Fruit fly (Drosophila melanogaster) ovary, adult (tissue): ENCODE measurements around the gene RpL6.

Experiments
- CG17801 ChIP-seq: fragments of 200-800 bp; optimal IDR thresholded peaks from 2 replicates; lab custom pipeline; 2019; ENCODE audit warnings: missing biosample characterization, mild to moderate bottlenecking, missing genetic modification characterization, moderate library complexity; ENCODE audit not compliant: partially characterized antibody

The RpL6 gene

DNA sequence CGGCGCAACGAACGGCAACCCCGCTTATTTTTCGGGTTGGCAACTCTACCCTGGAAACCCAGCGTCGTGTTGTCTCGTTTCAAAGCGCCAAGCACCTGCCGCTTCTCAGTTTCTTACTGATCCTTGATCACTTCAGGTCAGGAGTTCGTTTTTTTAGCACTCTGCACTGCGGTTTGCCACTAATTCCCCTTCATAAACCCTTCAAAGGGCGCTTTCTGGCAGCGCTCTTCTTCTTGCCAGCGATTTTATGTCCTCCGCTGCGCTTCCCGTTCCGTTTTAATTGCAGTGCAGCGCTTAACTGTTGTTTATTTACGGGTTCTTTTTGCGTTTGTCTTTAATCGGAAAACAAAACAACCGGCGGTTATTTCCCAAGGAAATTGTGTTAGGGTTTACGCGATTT, 16.0 kb downstream of the RpL6 start:
- no peak for TF ChIP-seq CG17801 (GFP tag; lab: Kevin White, UChicago)

DNA sequence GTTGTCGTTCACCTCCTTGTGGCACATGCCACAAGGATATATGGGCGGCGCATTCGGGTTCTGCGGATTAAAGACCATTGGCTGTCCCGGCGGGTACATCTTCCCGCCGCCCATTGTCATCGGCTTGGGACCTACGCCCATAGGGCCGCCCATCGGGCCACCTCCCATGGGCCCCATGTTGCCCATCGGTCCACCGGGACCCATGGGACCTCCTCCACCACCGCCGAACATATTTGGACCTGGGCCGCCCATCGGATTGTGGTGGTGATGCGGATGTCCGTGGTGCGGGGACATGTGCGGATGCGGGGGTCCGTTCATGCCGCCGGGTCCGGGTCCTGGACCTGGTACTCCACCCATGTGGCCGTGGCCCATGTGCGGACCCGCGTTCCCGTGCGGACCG, 18.7 kb downstream of the RpL6 start:
- TF ChIP-seq CG17801 (GFP tag; lab: Kevin White, UChicago): no peak

DNA sequence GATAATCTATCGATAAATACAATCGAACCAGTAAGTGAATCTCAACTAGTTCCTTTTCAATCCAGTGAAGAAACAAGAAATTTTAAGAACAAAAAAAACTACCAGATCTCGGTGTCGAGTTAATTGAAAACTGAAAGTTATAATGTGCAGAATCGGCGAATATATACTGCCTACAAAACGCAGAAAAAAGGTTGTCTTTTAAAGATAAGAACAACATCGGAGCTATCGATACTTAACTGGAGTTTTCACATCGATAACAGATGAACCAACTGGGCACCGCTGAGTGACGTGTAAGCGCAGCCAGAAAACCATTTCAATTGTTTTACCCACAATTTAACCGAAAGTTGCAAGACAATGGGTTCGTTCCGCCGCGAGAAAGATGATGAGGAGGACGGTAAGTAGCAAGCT, 24.1 kb downstream of the RpL6 start, which contains the start of gene gammaCOP:
Gene gammaCOP, plus strand, starts transcription at position 259 of the 408 bp plus-strand sequence.
- peak; percentile 33 for TF ChIP-seq CG17801 (GFP tag; lab: Kevin White, UChicago)

DNA sequence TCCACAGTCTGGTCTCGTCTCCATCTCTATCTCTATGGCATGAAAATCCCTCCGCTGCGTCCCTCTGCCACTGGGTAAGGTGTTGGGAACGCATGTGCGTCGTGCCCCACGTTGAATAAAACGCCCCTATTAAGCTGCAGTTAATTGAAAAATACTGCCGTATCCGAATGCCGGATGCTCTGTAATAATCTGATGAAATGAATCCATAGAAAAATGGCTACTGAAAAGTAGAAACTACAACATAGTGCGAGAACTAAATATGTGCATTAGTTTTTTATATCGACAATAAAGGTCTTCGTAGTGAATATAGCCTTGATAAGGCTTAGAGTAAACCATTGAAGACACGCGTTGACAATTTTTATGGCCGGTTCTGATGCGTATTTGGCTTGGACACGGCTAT, 29.3 kb downstream of the RpL6 start:
- no peak for TF ChIP-seq CG17801 (GFP tag; lab: Kevin White, UChicago)

DNA sequence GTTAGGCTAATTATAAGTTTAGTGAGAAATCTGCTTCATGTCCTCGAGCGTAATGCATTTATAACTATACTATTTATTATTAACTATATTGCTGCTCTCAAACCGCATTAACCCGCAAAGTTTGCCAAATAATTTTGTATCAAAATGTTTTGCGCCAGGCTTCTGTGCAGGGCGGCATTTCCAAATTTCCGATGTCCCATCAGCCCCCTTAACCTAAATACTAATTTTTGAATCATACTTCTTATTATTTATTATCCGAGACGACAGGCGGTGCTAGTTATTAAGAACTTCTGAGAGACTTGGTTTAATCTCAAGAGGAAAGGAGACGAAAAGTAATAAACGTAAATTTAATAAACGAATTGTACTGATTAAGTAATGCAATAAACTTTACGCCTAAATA, 30.3 kb downstream of the RpL6 start:
- no peak for TF ChIP-seq CG17801 (GFP tag; lab: Kevin White, UChicago)

DNA sequence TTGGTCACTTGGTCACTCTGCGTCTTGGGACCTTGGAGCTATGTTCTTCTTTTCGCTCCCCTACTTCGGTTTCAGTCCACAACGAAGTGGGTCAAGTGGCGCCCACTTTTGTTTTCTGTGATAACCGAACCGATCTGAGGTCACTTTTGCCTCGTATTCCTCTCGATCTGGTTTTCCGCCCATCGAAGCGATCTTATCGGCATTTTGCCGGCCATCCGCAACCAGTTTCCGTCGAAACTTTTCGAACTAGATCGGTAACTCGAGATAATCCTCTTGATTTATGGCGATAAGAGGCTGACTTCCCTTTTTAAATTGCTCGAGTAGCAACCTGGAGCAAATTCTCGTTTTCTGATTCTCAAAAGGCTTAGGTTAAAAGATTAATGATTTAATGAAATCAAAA, 31.4 kb downstream of the RpL6 start:
- TF ChIP-seq CG17801 (GFP tag; lab: Kevin White, UChicago): no peak

DNA sequence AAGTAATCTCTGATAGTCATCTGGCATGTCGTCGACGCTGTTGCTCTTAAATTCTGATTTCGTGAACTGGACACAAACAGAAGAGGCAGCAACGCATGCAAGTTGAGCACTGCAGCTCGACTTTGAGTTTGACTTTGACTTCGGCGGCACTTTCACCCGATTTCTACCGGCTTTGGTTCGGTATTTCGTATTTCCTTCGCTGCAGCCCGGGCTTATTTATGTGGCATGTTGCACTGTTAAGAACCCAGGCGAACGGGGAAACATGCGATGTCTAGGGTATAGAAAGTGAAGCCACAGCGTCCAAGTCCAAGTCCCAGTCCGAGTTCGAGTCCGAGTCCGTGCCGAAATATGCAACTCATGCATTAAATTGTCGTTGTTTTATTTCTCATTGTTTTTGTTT, 31.8 kb downstream of the RpL6 start:
- TF ChIP-seq CG17801 (GFP tag; lab: Kevin White, UChicago): no peak

DNA sequence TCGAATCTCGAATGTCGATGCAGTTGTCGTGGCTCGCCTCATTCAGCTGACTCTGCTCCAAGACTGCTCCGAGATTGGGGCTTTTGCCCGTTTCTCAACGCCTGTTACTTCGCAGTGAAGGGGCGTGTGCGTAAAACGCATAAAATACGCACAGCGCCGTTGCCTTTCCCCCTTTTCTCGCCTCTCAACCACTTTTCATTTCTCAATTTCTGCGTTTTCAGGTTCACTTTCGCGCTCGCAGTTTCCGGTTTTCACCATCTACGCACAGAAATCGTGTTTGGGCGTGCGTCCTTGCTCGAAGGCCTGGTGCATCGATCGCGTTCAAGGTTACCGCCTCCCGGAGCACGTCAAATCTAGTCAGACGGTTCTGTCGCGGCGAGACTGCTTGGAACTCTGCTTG, 36.2 kb downstream of the RpL6 start:
- no peak for TF ChIP-seq CG17801 (GFP tag; lab: Kevin White, UChicago)

DNA sequence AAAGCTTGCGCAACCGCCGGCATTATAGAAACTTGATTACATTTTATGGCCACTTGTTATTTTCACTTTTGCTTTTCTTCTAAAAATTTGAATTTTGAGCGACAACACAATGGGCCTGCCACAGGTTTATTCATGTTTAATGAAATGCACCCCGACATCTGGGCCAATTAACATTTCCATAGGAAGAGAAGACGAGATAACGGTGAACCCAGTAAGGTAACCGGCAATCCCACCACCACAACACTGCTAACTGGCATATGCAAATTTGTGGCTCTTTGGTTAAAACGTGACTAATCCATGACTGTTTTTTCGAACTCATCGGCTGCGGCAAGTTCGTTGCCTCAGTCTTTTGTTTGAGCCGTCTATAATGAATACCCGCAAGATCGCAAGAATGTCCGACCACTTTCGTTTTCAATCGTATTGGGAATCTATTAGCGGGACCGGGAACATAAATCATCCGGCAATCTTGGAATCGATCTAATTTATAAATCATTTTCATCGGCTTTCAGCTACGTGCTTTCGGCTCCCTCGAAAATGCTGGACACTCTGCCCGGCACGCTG, 37.2 kb downstream of the RpL6 start:
- TF ChIP-seq CG17801 (GFP tag; lab: Kevin White, UChicago): no peak

DNA sequence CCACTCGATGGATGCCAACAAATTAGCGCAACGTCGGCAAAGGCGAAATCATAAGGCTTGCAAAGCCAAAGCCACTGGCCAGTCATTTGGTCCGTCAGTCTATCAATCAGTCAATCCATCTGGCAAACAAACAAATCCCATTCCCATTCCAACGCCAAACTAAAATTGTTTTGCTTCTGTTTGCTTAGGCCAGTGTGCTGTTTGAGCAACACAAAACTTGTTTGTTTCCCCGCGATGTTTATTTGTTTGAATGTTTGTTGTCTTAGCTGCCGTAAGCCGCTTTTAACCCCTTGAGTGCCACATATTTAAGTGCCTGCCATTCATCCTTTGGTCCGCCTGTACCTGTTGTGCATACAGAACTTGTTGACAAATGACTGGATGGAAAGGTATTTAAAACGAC, 45.1 kb downstream of the RpL6 start:
- no peak for TF ChIP-seq CG17801 (GFP tag; lab: Kevin White, UChicago)

DNA sequence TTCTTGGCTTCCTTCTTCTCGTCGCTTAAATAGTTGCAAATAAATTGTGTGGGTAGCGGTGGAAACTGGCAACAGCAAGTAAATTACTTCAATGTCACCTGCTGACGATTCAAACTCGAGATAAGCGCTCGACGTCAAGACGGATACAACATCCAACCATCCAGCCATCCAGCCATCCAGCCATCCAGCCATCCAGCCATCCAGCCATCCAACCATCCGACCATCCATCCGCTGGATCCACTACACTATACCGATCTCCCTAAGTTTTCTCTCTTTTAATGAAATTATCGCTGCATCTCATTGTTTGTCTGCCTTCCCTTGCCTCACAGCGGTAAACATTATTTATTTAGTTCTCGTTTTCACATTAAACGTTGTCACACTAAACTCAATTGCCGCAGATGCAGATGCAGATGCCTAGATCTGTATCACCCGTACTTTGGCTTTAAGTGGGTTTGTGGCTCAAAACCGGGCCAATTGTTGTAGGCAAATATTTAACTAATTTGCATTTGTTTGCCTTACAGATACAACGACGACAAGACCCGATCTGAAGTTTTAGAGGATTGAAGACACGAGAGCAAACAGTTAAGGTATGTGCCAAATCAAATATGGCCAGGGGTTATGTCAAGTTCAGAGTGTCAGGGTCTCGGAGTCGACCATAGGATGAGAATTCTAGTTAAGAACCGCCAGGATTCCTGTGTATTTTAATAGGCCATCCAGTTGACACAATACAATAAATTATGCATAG, 47.1 kb downstream of the RpL6 start:
- no peak for TF ChIP-seq CG17801 (GFP tag; lab: Kevin White, UChicago)
